Fruit fly (Drosophila melanogaster) Kc167 (cell line): ENCODE measurements around the gene dos.

ENCODE experiments used
- Myc ChIP-seq: fragments of >200 bp; optimal IDR thresholded peaks from 2 replicates; lab custom pipeline; 2017; ENCODE audit warnings: missing external identifiers
- Sin3A ChIP-seq: fragments of >200 bp; optimal IDR thresholded peaks from 2 replicates; lab custom pipeline; 2018; ENCODE audit warnings: missing external identifiers
- h ChIP-seq: fragments of >200 bp; optimal IDR thresholded peaks from 3 replicates; lab custom pipeline; 2018; ENCODE audit warnings: missing external identifiers
- psq ChIP-seq: fragments of >200 bp; optimal IDR thresholded peaks from 2 replicates; lab custom pipeline; 2017; ENCODE audit warnings: missing external identifiers

- no peak for TF ChIP-seq Sin3A (lab: Kevin White, UChicago)
- TF ChIP-seq Myc (lab: Kevin White, UChicago) = no peak
- TF ChIP-seq psq (lab: Kevin White, UChicago) = no peak
- TF ChIP-seq h (lab: Kevin White, UChicago) = no peak
Measured at dm6 chr3L:2574716-2575115, 14.5 kb upstream of the dos start.
